Worm (Caenorhabditis elegans) whole organism, L4/young adult: ENCODE results near the gene C50F4.16.

Experiments used
- W03F9.2 ChIP-seq: fragments of 150-350 bp; optimal IDR thresholded peaks from 2 replicates; lab custom pipeline; 2014; ENCODE audit warnings: missing biosample characterization, missing genetic modification characterization
- dao-5 ChIP-seq: sonication (generic microtip); optimal IDR thresholded peaks from 2 replicates; lab custom pipeline; 2016; ENCODE audit warnings: missing genotype, missing genetic modification characterization, moderate library complexity, missing compliant biosample characterization

ce11 chrV:9509597-9509996 lies 31.8 kb downstream of the C50F4.16 start:
- TF ChIP-seq W03F9.2 (tag; lab: Kevin White, UChicago) (no peak), dao-5 (tag; lab: Kevin White, UChicago) (no peak)
